Worm (Caenorhabditis elegans) whole organism, midembryonic: Measurements from ENCODE around the gene srx-26.

Source experiments
- T22C8.4 ChIP-seq: fragments of 200-800 bp; sonication (Bioruptor generic); IDR thresholded peaks from 2 replicates; pipeline ENCODE4 v1.3.6; 2022; ENCODE audit warnings: missing genetic modification characterization, missing compliant biosample characterization
- cog-1 ChIP-seq: sonication (generic microtip); optimal IDR thresholded peaks from 2 replicates; lab custom pipeline; 2016; ENCODE audit warnings: missing genetic modification characterization, missing compliant biosample characterization
- flt-1 ChIP-seq: fragments of 200-800 bp; sonication (Bioruptor generic); IDR thresholded peaks from 2 replicates; pipeline ENCODE4 v1.3.6; 2022; ENCODE audit warnings: missing genetic modification characterization, missing compliant biosample characterization
- ref-1 ChIP-seq: fragments of 200-800 bp; sonication (Bioruptor generic); conservative IDR thresholded peaks from 2 replicates; pipeline ENCODE4 v1.3.6; 2022; ENCODE audit warnings: missing genetic modification reagents, missing genetic modification characterization, missing compliant biosample characterization
- tab-1 ChIP-seq: fragments of 200-800 bp; sonication (Bioruptor generic); IDR thresholded peaks from 2 replicates; pipeline ENCODE4 v1.3.6; 2022; ENCODE audit warnings: missing genetic modification characterization, missing compliant biosample characterization
- ztf-23 ChIP-seq: fragments of 200-800 bp; sonication (Bioruptor generic); IDR thresholded peaks from 2 replicates; pipeline ENCODE4 v1.3.6; 2022; ENCODE audit warnings: missing genetic modification reagents, missing genetic modification characterization, missing compliant biosample characterization
- ztf-29 ChIP-seq: fragments of 200-800 bp; sonication (Bioruptor generic); IDR thresholded peaks from 2 replicates; pipeline ENCODE4 v1.3.6; 2022; ENCODE audit warnings: missing genetic modification reagents, missing genetic modification characterization, missing compliant biosample characterization

DNA sequence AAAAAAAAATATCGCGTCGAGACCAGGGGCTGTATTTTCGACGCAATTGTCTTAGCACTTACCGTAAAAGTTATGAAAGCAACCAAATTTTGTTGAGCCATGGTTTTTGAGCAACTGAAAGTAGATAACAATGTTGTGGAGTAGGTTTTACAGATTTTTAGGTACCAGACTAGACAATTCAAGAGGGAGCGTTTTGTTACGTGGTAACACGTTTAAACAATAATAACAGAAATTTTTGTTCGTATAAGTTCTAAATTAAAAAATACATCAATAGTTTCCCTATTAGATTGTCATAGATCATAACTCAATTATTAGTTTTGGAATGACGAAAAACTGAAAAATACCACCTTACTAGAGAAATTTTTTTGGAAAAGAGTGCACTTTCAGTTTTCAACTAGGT lies 2.9 kb downstream of the srx-26 start, which contains the start of gene srx-24:
- TF ChIP-seq tab-1 (GFP tag; lab: Robert Waterston, UW) (no peak), ztf-29 (GFP tag; lab: Robert Waterston, UW) (no peak), flt-1 (GFP tag; lab: Robert Waterston, UW) (no peak), T22C8.4 (GFP tag; lab: Robert Waterston, UW) (no peak), ztf-23 (GFP tag; lab: Robert Waterston, UW) (no peak), cog-1 (tag; lab: Kevin White, UChicago) (no peak), ref-1 (no peak)
